Fruit fly (Drosophila melanogaster) whole organism, embryonic: ENCODE results near the gene Nf1.

Experiments used
- Ada2b ChIP-seq: fragments of 200-800 bp; sonication (Bioruptor generic); IDR thresholded peaks from 2 replicates; pipeline ENCODE4 v1.3.6; 2022; ENCODE audit warnings: missing biosample characterization, missing genetic modification characterization
- Adf1 ChIP-seq: fragments of 200-800 bp; sonication (Bioruptor generic); IDR thresholded peaks from 2 replicates; pipeline ENCODE4 v1.3.6; 2022; ENCODE audit warnings: missing biosample characterization, missing genetic modification characterization
- BEAF-32 ChIP-seq: fragments of 200-800 bp; sonication (Bioruptor generic); optimal IDR thresholded peaks from 3 replicates; lab custom pipeline; 2017; ENCODE audit warnings: missing biosample characterization, missing genetic modification characterization, mild to moderate bottlenecking, moderate library complexity, missing genetic modification reagents
- CG10267 ChIP-seq: fragments of 200-800 bp; sonication (Bioruptor generic); optimal IDR thresholded peaks from 2 replicates; lab custom pipeline; 2018; ENCODE audit warnings: missing biosample characterization, mild to moderate bottlenecking, missing genetic modification characterization, moderate library complexity
- CG10462 ChIP-seq: fragments of 200-800 bp; sonication (Bioruptor generic); optimal IDR thresholded peaks from 2 replicates; lab custom pipeline; 2016; ENCODE audit warnings: missing biosample characterization, missing genetic modification characterization
- CG11093 ChIP-seq: fragments of 200-800 bp; sonication (Bioruptor generic); IDR thresholded peaks from 3 replicates; pipeline ENCODE4 v1.3.6; 2022; ENCODE audit warnings: missing biosample characterization, missing genetic modification characterization
- CG11695 ChIP-seq: fragments of 200-800 bp; sonication (Bioruptor generic); IDR thresholded peaks from 3 replicates; pipeline ENCODE4 v1.3.6; 2022; ENCODE audit warnings: missing biosample characterization, missing genetic modification characterization
- CG13123 ChIP-seq: fragments of 200-800 bp; sonication (Bioruptor generic); optimal IDR thresholded peaks from 2 replicates; lab custom pipeline; 2016; ENCODE audit warnings: missing biosample characterization, missing genetic modification characterization
- CG1602 ChIP-seq: fragments of 200-800 bp; sonication (Bioruptor generic); optimal IDR thresholded peaks from 3 replicates; lab custom pipeline; 2016; ENCODE audit warnings: missing biosample characterization, missing genetic modification characterization
- CG16779 ChIP-seq: fragments of 200-800 bp; sonication (Bioruptor generic); IDR thresholded peaks from 2 replicates; pipeline ENCODE4 v1.3.6; 2022; ENCODE audit warnings: missing biosample characterization, missing genetic modification characterization
- CG1792 ChIP-seq: fragments of 200-800 bp; sonication (Bioruptor generic); optimal IDR thresholded peaks from 2 replicates; lab custom pipeline; 2016; ENCODE audit warnings: missing biosample characterization, missing genetic modification characterization
- CG18619 ChIP-seq: fragments of 200-800 bp; sonication (Bioruptor generic); optimal IDR thresholded peaks from 3 replicates; lab custom pipeline; 2017; ENCODE audit warnings: missing biosample characterization, mild to moderate bottlenecking, missing genetic modification characterization
- CG2202 ChIP-seq: fragments of 200-800 bp; sonication (Bioruptor generic); optimal IDR thresholded peaks from 2 replicates; lab custom pipeline; 2018; ENCODE audit warnings: missing biosample characterization, mild to moderate bottlenecking, missing genetic modification characterization
- CG2875 ChIP-seq: fragments of 200-800 bp; sonication (Bioruptor generic); optimal IDR thresholded peaks from 2 replicates; lab custom pipeline; 2017; ENCODE audit warnings: missing biosample characterization, mild to moderate bottlenecking, missing genetic modification characterization, missing genetic modification reagents
- CG4617 ChIP-seq: fragments of 200-800 bp; sonication (Bioruptor generic); optimal IDR thresholded peaks from 3 replicates; lab custom pipeline; 2016; ENCODE audit warnings: missing biosample characterization, missing genetic modification characterization, borderline replicate concordance
- CG5180 ChIP-seq: fragments of 200-800 bp; sonication (Bioruptor generic); optimal IDR thresholded peaks from 3 replicates; lab custom pipeline; 2017; ENCODE audit warnings: missing biosample characterization, missing genetic modification characterization, mild to moderate bottlenecking, moderate library complexity, missing genetic modification reagents
- CG7928 ChIP-seq: fragments of 200-800 bp; sonication (Bioruptor generic); optimal IDR thresholded peaks from 2 replicates; lab custom pipeline; 2017; ENCODE audit warnings: missing biosample characterization, mild to moderate bottlenecking, missing genetic modification characterization
- CG8089 ChIP-seq: fragments of 200-800 bp; sonication (Bioruptor generic); optimal IDR thresholded peaks from 3 replicates; lab custom pipeline; 2016; ENCODE audit warnings: missing biosample characterization, missing genetic modification characterization
- CG8388 ChIP-seq: fragments of 200-800 bp; sonication (Bioruptor generic); optimal IDR thresholded peaks from 2 replicates; lab custom pipeline; 2019; ENCODE audit warnings: missing biosample characterization, mild to moderate bottlenecking, missing genetic modification characterization, moderate library complexity
- CG8765 ChIP-seq: fragments of 200-800 bp; sonication (Bioruptor generic); IDR thresholded peaks from 2 replicates; pipeline ENCODE4 v1.3.6; 2022; ENCODE audit warnings: missing biosample characterization, missing genetic modification characterization
- CG9876 ChIP-seq: fragments of 200-800 bp; sonication (Bioruptor generic); optimal IDR thresholded peaks from 2 replicates; lab custom pipeline; 2016; ENCODE audit warnings: missing biosample characterization, missing genetic modification characterization
- CoRest ChIP-seq: fragments of 200-800 bp; sonication (Bioruptor generic); optimal IDR thresholded peaks from 3 replicates; lab custom pipeline; 2018; ENCODE audit warnings: missing biosample characterization, mild to moderate bottlenecking, missing genetic modification characterization, moderate library complexity
- HLHmδ ChIP-seq: fragments of 200-800 bp; sonication (Bioruptor generic); optimal IDR thresholded peaks from 2 replicates; lab custom pipeline; 2018; ENCODE audit warnings: missing biosample characterization, mild to moderate bottlenecking, missing genetic modification characterization, moderate library complexity
- Hr78 ChIP-seq, 2 experiments: fragments of 200-800 bp in 1 of 2; fragments of >200 bp in 1 of 2; sonication (Bioruptor generic) in 1 of 2; optimal IDR thresholded peaks; 2 replicates each; lab custom pipeline; 2017 to 2019; ENCODE audit warnings: missing biosample characterization in 2 of 2, missing genetic modification characterization in 2 of 2, mild to moderate bottlenecking in 1 of 2, moderate library complexity in 1 of 2
- Jarid2 ChIP-seq: fragments of 200-800 bp; sonication (Bioruptor generic); optimal IDR thresholded peaks from 3 replicates; lab custom pipeline; 2017; ENCODE audit warnings: mild to moderate bottlenecking, missing biosample characterization, missing genetic modification reagents, missing genetic modification characterization
- MTF-1 ChIP-seq: fragments of 200-800 bp; sonication (Bioruptor generic); optimal IDR thresholded peaks from 2 replicates; lab custom pipeline; 2018; ENCODE audit warnings: missing biosample characterization, mild to moderate bottlenecking, missing genetic modification characterization, borderline replicate concordance
- PHDP ChIP-seq: fragments of 200-800 bp; sonication (Bioruptor generic); optimal IDR thresholded peaks from 3 replicates; lab custom pipeline; 2018; ENCODE audit warnings: missing biosample characterization, mild to moderate bottlenecking, missing genetic modification characterization, moderate library complexity
- ap ChIP-seq: fragments of 200-800 bp; sonication (Bioruptor generic); IDR thresholded peaks from 2 replicates; pipeline ENCODE4 v1.3.6; 2022; ENCODE audit warnings: missing biosample characterization, missing genetic modification characterization
- bab2 ChIP-seq: fragments of 200-800 bp; sonication (Bioruptor generic); optimal IDR thresholded peaks from 2 replicates; lab custom pipeline; 2016; ENCODE audit warnings: missing biosample characterization, missing genetic modification characterization
- bigmax ChIP-seq: fragments of 200-800 bp; sonication (Bioruptor generic); optimal IDR thresholded peaks from 2 replicates; lab custom pipeline; 2018; ENCODE audit warnings: missing biosample characterization, mild to moderate bottlenecking, missing genetic modification characterization
- ci ChIP-seq: fragments of 200-800 bp; sonication (Bioruptor generic); IDR thresholded peaks from 3 replicates; pipeline ENCODE4 v1.3.6; 2022; ENCODE audit warnings: missing biosample characterization, missing genetic modification characterization
- hkb ChIP-seq, 2 experiments: fragments of 200-800 bp in 1 of 2; fragments of >200 bp in 1 of 2; sonication (Bioruptor generic) in 1 of 2; IDR thresholded peaks in 1 of 2; optimal IDR thresholded peaks in 1 of 2; 2 replicates each; pipeline versions ENCODE4 v1.3.6 to Lab custom; 2017 to 2022; ENCODE audit warnings: missing biosample characterization in 1 of 2, missing genetic modification characterization in 1 of 2
- insv ChIP-seq, 2 experiments: fragments of 200-800 bp; sonication (Bioruptor generic); optimal IDR thresholded peaks; 3 replicates each; lab custom pipeline; 2016 to 2018; ENCODE audit warnings: missing biosample characterization in 2 of 2, missing genetic modification characterization in 2 of 2
- inv ChIP-seq: fragments of 200-800 bp; sonication (Bioruptor generic); IDR thresholded peaks from 2 replicates; pipeline ENCODE4 v1.3.6; 2022; ENCODE audit warnings: missing biosample characterization, missing genetic modification characterization; ENCODE audit not compliant: partially characterized antibody
- kay ChIP-seq: fragments of 200-800 bp; sonication (Bioruptor generic); optimal IDR thresholded peaks from 2 replicates; lab custom pipeline; 2016; ENCODE audit warnings: missing biosample characterization, missing genetic modification characterization
- ken ChIP-seq: fragments of 200-800 bp; sonication (Bioruptor generic); IDR thresholded peaks from 3 replicates; pipeline ENCODE4 v1.3.6; 2022; ENCODE audit warnings: missing biosample characterization, missing genetic modification characterization
- lab ChIP-seq: fragments of 200-800 bp; sonication (Bioruptor generic); optimal IDR thresholded peaks from 3 replicates; lab custom pipeline; 2017; ENCODE audit warnings: missing biosample characterization, missing genetic modification characterization, mild to moderate bottlenecking, moderate library complexity, missing genetic modification reagents
- lbe ChIP-seq: fragments of 200-800 bp; sonication (Bioruptor generic); optimal IDR thresholded peaks from 2 replicates; lab custom pipeline; 2016; ENCODE audit warnings: missing biosample characterization, mild to moderate bottlenecking, missing genetic modification characterization
- lmd ChIP-seq: fragments of 200-800 bp; sonication (Bioruptor generic); IDR thresholded peaks from 2 replicates; pipeline ENCODE4 v1.3.6; 2022; ENCODE audit warnings: missing biosample characterization, missing genetic modification characterization
- luna ChIP-seq: fragments of 200-800 bp; sonication (Bioruptor generic); optimal IDR thresholded peaks from 2 replicates; lab custom pipeline; 2016; ENCODE audit warnings: missing biosample characterization, missing genetic modification characterization
- org-1 ChIP-seq: fragments of 200-800 bp; sonication (Bioruptor generic); optimal IDR thresholded peaks from 2 replicates; lab custom pipeline; 2017; ENCODE audit warnings: missing biosample characterization, missing genetic modification characterization
- p53 ChIP-seq: fragments of 200-800 bp; sonication (Bioruptor generic); optimal IDR thresholded peaks from 2 replicates; lab custom pipeline; 2016; ENCODE audit warnings: missing biosample characterization, missing genetic modification characterization
- phol ChIP-seq: fragments of 200-800 bp; sonication (Bioruptor generic); optimal IDR thresholded peaks from 3 replicates; lab custom pipeline; 2018; ENCODE audit warnings: missing biosample characterization, mild to moderate bottlenecking, missing genetic modification characterization, moderate library complexity
- sc ChIP-seq, 3 experiments: fragments of >200 bp in 2 of 3; fragments of 200-800 bp in 1 of 3; sonication (Bioruptor generic) in 1 of 3; optimal IDR thresholded peaks; 2 replicates in 2 of 3; 3 replicates in 1 of 3; lab custom pipeline; 2017; ENCODE audit warnings: mild to moderate bottlenecking in 1 of 3, missing biosample characterization in 1 of 3, missing genetic modification characterization in 1 of 3, missing genetic modification reagents in 1 of 3
- seq ChIP-seq: fragments of 200-800 bp; sonication (Bioruptor generic); IDR thresholded peaks from 2 replicates; pipeline ENCODE4 v1.3.6; 2022; ENCODE audit warnings: missing biosample characterization, missing genetic modification characterization
- sqz ChIP-seq: fragments of 200-800 bp; sonication (Bioruptor generic); optimal IDR thresholded peaks from 3 replicates; lab custom pipeline; 2018; ENCODE audit warnings: missing biosample characterization, mild to moderate bottlenecking, missing genetic modification characterization
- tap ChIP-seq: fragments of 200-800 bp; optimal IDR thresholded peaks from 3 replicates; lab custom pipeline; 2019; ENCODE audit warnings: missing biosample characterization, mild to moderate bottlenecking, missing genetic modification characterization, moderate library complexity
- tgo ChIP-seq: fragments of 200-800 bp; sonication (Bioruptor generic); IDR thresholded peaks from 3 replicates; pipeline ENCODE4 v1.3.6; 2022; ENCODE audit warnings: missing biosample characterization, missing genetic modification characterization

Nf1 gene

dm6 chr3R:25997068-25997714 lies 14.4 kb downstream of the Nf1 start (continued):
- TF ChIP-seq CG10267 (tag; lab: Kevin White, UChicago): peak; percentile 91
- peak; percentile 51 for TF ChIP-seq org-1 (GFP tag; lab: Kevin White, UChicago)
- TF ChIP-seq CG2875 (GFP tag; lab: Kevin White, UChicago): peak; percentile 79
- TF ChIP-seq CG7928: no peak
- peak; percentile 72 for TF ChIP-seq CG18619 (GFP tag; lab: Kevin White, UChicago)
- TF ChIP-seq MTF-1 (GFP tag; lab: Kevin White, UChicago): peak; percentile 61
- TF ChIP-seq ken: no peak
- no peak for TF ChIP-seq seq
- TF ChIP-seq HLHmδ: peak; percentile 99
- TF ChIP-seq insv (GFP tag; optimal IDR thresholded peaks at IDR 0.05; lab: Kevin White, UChicago): peak in 1 of 2 experiments; percentile 2
- TF ChIP-seq CG5180 (GFP tag; lab: Kevin White, UChicago): peak; percentile 35
- TF ChIP-seq CG4617 (GFP tag; lab: Kevin White, UChicago): peak; percentile 18
- no peak for TF ChIP-seq BEAF-32 (GFP tag; lab: Kevin White, UChicago)
- peak in 1 of 2 experiments; percentile 34 for TF ChIP-seq Hr78 (GFP tag; optimal IDR thresholded peaks at IDR 0.05; lab: Kevin White, UChicago)
- TF ChIP-seq hkb (optimal IDR thresholded peaks at IDR 0.05; lab: Kevin White, UChicago): no peak
- peak; percentile 78 for TF ChIP-seq hkb (GFP tag; IDR thresholded peaks at IDR 0.05; lab: Robert Waterston, UW)
- TF ChIP-seq PHDP: peak; percentile 77
- TF ChIP-seq bigmax (GFP tag; lab: Kevin White, UChicago): no peak
- TF ChIP-seq CG8765: peak; percentile 73; the same call in 1 of the 2 replicates
- TF ChIP-seq CG10462 (GFP tag; lab: Kevin White, UChicago): peak; percentile 87
- no peak for TF ChIP-seq sc (optimal IDR thresholded peaks at IDR 0.05; lab: Kevin White, UChicago)
- peak; percentile 89 for TF ChIP-seq sc (GFP tag; optimal IDR thresholded peaks at IDR 0.05; lab: Kevin White, UChicago)
- peak; percentile 62 for TF ChIP-seq tgo (GFP tag; lab: Robert Waterston, UW)
- TF ChIP-seq inv: no peak
- peak; percentile 95 for TF ChIP-seq phol (tag; lab: Kevin White, UChicago)
- TF ChIP-seq p53 (GFP tag; lab: Kevin White, UChicago): no peak
- peak; percentile 19 for TF ChIP-seq bab2 (GFP tag; lab: Kevin White, UChicago)
- TF ChIP-seq Adf1 (GFP tag; lab: Robert Waterston, UW): no peak
- TF ChIP-seq CG11695 (GFP tag; lab: Robert Waterston, UW): peak; percentile 71
- peak; percentile 85 for TF ChIP-seq CG8388 (GFP tag; lab: Kevin White, UChicago)
- no peak for TF ChIP-seq CG9876 (GFP tag; lab: Kevin White, UChicago)
- no peak for TF ChIP-seq CG16779 (GFP tag; lab: Robert Waterston, UW)
- TF ChIP-seq ci: 0 out of 3 replicates have a peak, but pooled peaks have one; percentile 8
- peak; percentile 3 for TF ChIP-seq lab
- TF ChIP-seq ap (GFP tag; lab: Robert Waterston, UW): peak; percentile 39; the same call in 1 of the 2 replicates
- peak; percentile 92 for TF ChIP-seq CoRest (tag; lab: Kevin White, UChicago)
- TF ChIP-seq CG8089 (GFP tag; lab: Kevin White, UChicago): no peak
- TF ChIP-seq Jarid2: no peak
- peak; percentile 86 for TF ChIP-seq sqz
- TF ChIP-seq CG1602: peak; percentile 85
- peak; percentile 45 for TF ChIP-seq kay (GFP tag; lab: Kevin White, UChicago)
- peak; percentile 54; the same call in 1 of the 3 replicates for TF ChIP-seq CG11093 (GFP tag; lab: Robert Waterston, UW)
- TF ChIP-seq lmd (GFP tag; lab: Robert Waterston, UW): peak; percentile 75
- peak; percentile 73 for TF ChIP-seq lbe (GFP tag; lab: Kevin White, UChicago)
- peak; percentile 68 for TF ChIP-seq CG13123 (GFP tag; lab: Kevin White, UChicago)
- TF ChIP-seq luna (GFP tag; lab: Kevin White, UChicago): no peak
- peak; percentile 89 for TF ChIP-seq CG2202 (tag; lab: Kevin White, UChicago)
- 0 out of 2 replicates have a peak, but pooled peaks have one; percentile 20 for TF ChIP-seq Ada2b (GFP tag; lab: Robert Waterston, UW)
- TF ChIP-seq tap (tag; lab: Kevin White, UChicago): peak; percentile 65
- no peak for TF ChIP-seq CG1792 (GFP tag; lab: Kevin White, UChicago)
